Fruit fly (Drosophila melanogaster): Measurements from ENCODE around the gene Mps1.
A peak's percentile ranks its signal among the peaks of the same experiment; 100 is the strongest.

Gene Mps1

dm6 chr3R:17712623-17713521 lies 41.8 kb downstream of the Mps1 start (continued):
- TF ChIP-seq CG17385 (GFP tag; optimal IDR thresholded peaks at IDR 0.05) (peak; percentile 75), CG1024 (GFP tag; IDR thresholded peaks at IDR 0.05) (no peak), onecut (GFP tag; IDR thresholded peaks at IDR 0.05) (no peak), corto (GFP tag; optimal IDR thresholded peaks at IDR 0.05) (peak; percentile 42), bigmax (GFP tag; optimal IDR thresholded peaks at IDR 0.05) (peak; percentile 11), salm (tag; optimal IDR thresholded peaks at IDR 0.05) (no peak), CG31224 (GFP tag; IDR thresholded peaks at IDR 0.05) (no peak), CG17359 (tag; optimal IDR thresholded peaks at IDR 0.05) (no peak), CG11696 (GFP tag; IDR thresholded peaks at IDR 0.05) (no peak), Opbp (GFP tag; IDR thresholded peaks at IDR 0.05; ENCODE audit: partially characterized antibody) (0 out of 3 replicates have a peak, but pooled peaks have one; percentile 18), bsh (GFP tag; optimal IDR thresholded peaks at IDR 0.05) (peak in 1 of 2 experiments; percentile 16), tio (GFP tag; optimal IDR thresholded peaks at IDR 0.05) (no peak), Stat92E (GFP tag; optimal IDR thresholded peaks at IDR 0.05) (peak in 1 of 3 experiments; percentile 16), Hsf (GFP tag; optimal IDR thresholded peaks at IDR 0.05) (no peak), crp (GFP tag; optimal IDR thresholded peaks at IDR 0.05) (peak in 1 of 2 experiments; percentile 72), cwo (GFP tag; optimal IDR thresholded peaks at IDR 0.05) (peak; percentile 42), CG5180 (GFP tag; optimal IDR thresholded peaks at IDR 0.05) (peak; percentile 14), Meics (GFP tag; optimal IDR thresholded peaks at IDR 0.05) (no peak), nerfin-1 (tag; optimal IDR thresholded peaks at IDR 0.05) (no peak), CG10274 (GFP tag; optimal IDR thresholded peaks at IDR 0.05) (no peak), Vsx1 (GFP tag; optimal IDR thresholded peaks at IDR 0.05) (peak; percentile 30), fd64A (GFP tag; optimal IDR thresholded peaks at IDR 0.05) (no peak), sim (GFP tag; IDR thresholded peaks at IDR 0.05) (peak; percentile 13; the same call in 1 of the 2 replicates), wdn (GFP tag; IDR thresholded peaks at IDR 0.05) (no peak), CG11504 (tag; optimal IDR thresholded peaks at IDR 0.05) (no peak), ro (GFP tag; IDR thresholded peaks at IDR 0.05) (no peak), Trl (optimal IDR thresholded peaks at IDR 0.05) (peak in 1 of 2 experiments; percentile 8), Trl (GFP tag; optimal IDR thresholded peaks at IDR 0.05) (no peak), tup (GFP tag; optimal IDR thresholded peaks at IDR 0.05) (no peak), CG15514 (GFP tag; optimal IDR thresholded peaks at IDR 0.05) (no peak), lmd (GFP tag; IDR thresholded peaks at IDR 0.05) (no peak), z (GFP tag; IDR thresholded peaks at IDR 0.05) (peak; percentile 73; the same call in 2 of the 3 replicates), Sry-δ (GFP tag; optimal IDR thresholded peaks at IDR 0.05) (no peak), CG14441 (GFP tag; IDR thresholded peaks at IDR 0.05) (no peak), stwl (tag; optimal IDR thresholded peaks at IDR 0.05) (no peak), CG14667 (GFP tag; IDR thresholded peaks at IDR 0.05) (no peak), CG3407 (GFP tag; optimal IDR thresholded peaks at IDR 0.05) (no peak), ara (GFP tag; IDR thresholded peaks at IDR 0.05) (0 out of 2 replicates have a peak, but pooled peaks have one; percentile 33), vnd (GFP tag; IDR thresholded peaks at IDR 0.05; ENCODE audit: partially characterized antibody) (no peak), cad (GFP tag; optimal IDR thresholded peaks at IDR 0.05) (no peak), Hey (tag; optimal IDR thresholded peaks at IDR 0.05) (no peak), gsb-n (tag; optimal IDR thresholded peaks at IDR 0.05) (peak; percentile 18), CG3281 (GFP tag; optimal IDR thresholded peaks at IDR 0.05) (no peak), dmrt99B (tag; optimal IDR thresholded peaks at IDR 0.05) (no peak), fd3F (GFP tag; optimal IDR thresholded peaks at IDR 0.05) (no peak), CG2199 (GFP tag; IDR thresholded peaks at IDR 0.05) (0 out of 3 replicates have a peak, but pooled peaks have one; percentile 12), CG10366 (GFP tag; IDR thresholded peaks at IDR 0.05) (no peak), CG2129 (GFP tag; IDR thresholded peaks at IDR 0.05; ENCODE audit: partially characterized antibody) (no peak)
